Worm (Caenorhabditis elegans) whole organism, L4 larva: Measurements from ENCODE around the gene mut-7.

Experiments used
- aly-2 ChIP-seq: sonication (generic microtip); optimal IDR thresholded peaks from 2 replicates; lab custom pipeline; 2018; ENCODE audit warnings: missing biosample characterization, missing genetic modification characterization
- snpc-4 ChIP-seq: fragments of 150-350 bp; optimal IDR thresholded peaks from 2 replicates; lab custom pipeline; 2014; ENCODE audit warnings: missing biosample characterization, missing genetic modification characterization

- TF ChIP-seq aly-2 (tag; lab: Kevin White, UChicago) = no peak
- TF ChIP-seq snpc-4 (tag; lab: Kevin White, UChicago) = no peak
These were observed 3.5 kb downstream of the mut-7 start, which contains the start of gene ZK1098.3 for ce11 chrIII:9538655-9539155.
